Worm (Caenorhabditis elegans) whole organism, L4 larva: ENCODE data around the gene aldo-2.

Source experiments
- T20F7.1 ChIP-seq: fragments of 200-800 bp; sonication (Bioruptor generic); optimal IDR thresholded peaks from 2 replicates; lab custom pipeline; 2018; ENCODE audit warnings: mild to moderate bottlenecking, missing genetic modification characterization, missing compliant biosample characterization
- aly-2 ChIP-seq: sonication (generic microtip); optimal IDR thresholded peaks from 2 replicates; lab custom pipeline; 2018; ENCODE audit warnings: missing biosample characterization, missing genetic modification characterization
- ama-1 ChIP-seq: fragments of 150-350 bp; optimal IDR thresholded peaks from 2 replicates; lab custom pipeline; 2014; ENCODE audit warnings: inconsistent platforms, mixed read lengths
- ceh-62 ChIP-seq: sonication (generic microtip); optimal IDR thresholded peaks from 2 replicates; lab custom pipeline; 2017; ENCODE audit warnings: missing biosample characterization, missing genetic modification characterization
- daf-8 ChIP-seq: fragments of 200-800 bp; sonication (Bioruptor generic); IDR thresholded peaks from 2 replicates; pipeline ENCODE4 v1.3.6; 2022; ENCODE audit warnings: missing genetic modification characterization, missing compliant biosample characterization
- dve-1 ChIP-seq: sonication (generic microtip); optimal IDR thresholded peaks from 2 replicates; lab custom pipeline; 2017; ENCODE audit warnings: antibody characterized with exemption, mild to moderate bottlenecking, missing genetic modification characterization, missing compliant biosample characterization; ENCODE audit not compliant: insufficient read depth
- lin-39 ChIP-seq: fragments of 150-350 bp; optimal IDR thresholded peaks from 2 replicates; lab custom pipeline; 2014; ENCODE audit warnings: missing biosample characterization, missing genetic modification reagents, missing genetic modification characterization
- mxl-3 ChIP-seq: fragments of 200-800 bp; sonication (Bioruptor generic); optimal IDR thresholded peaks from 2 replicates; lab custom pipeline; 2018; ENCODE audit warnings: mild to moderate bottlenecking, missing genetic modification characterization, missing compliant biosample characterization
- pqm-1 ChIP-seq: sonication (generic microtip); optimal IDR thresholded peaks from 2 replicates; lab custom pipeline; 2017; ENCODE audit warnings: missing biosample characterization, missing genetic modification characterization
- unc-130 ChIP-seq: sonication (generic microtip); optimal IDR thresholded peaks from 2 replicates; lab custom pipeline; 2016; ENCODE audit warnings: missing genetic modification reagents, missing genetic modification characterization, missing compliant biosample characterization

- TF ChIP-seq daf-8 (GFP tag; lab: Robert Waterston, UW) (no peak), aly-2 (tag; lab: Kevin White, UChicago) (no peak), mxl-3 (GFP tag; lab: Kevin White, UChicago) (no peak), lin-39 (tag; lab: Kevin White, UChicago) (no peak), dve-1 (tag; lab: Kevin White, UChicago) (no peak), unc-130 (no peak), pqm-1 (tag; lab: Kevin White, UChicago) (no peak), ama-1 (no peak), ceh-62 (tag; lab: Kevin White, UChicago) (no peak), T20F7.1 (GFP tag; lab: Kevin White, UChicago) (no peak)
These were observed 12.2 kb downstream of the aldo-2 start, which contains the start of gene rabn-5 for ce11 chrIII:5864270-5864669.
